Fruit fly (Drosophila melanogaster) whole organism, prepupa: ENCODE results near the gene CG31676.

Experiments
- dsx ChIP-seq: fragments of 200-800 bp; optimal IDR thresholded peaks from 3 replicates; lab custom pipeline; 2019; ENCODE audit warnings: missing biosample characterization, mild to moderate bottlenecking, missing genetic modification characterization, moderate library complexity; ENCODE audit not compliant: poor library complexity, severe bottlenecking
- esn ChIP-seq: fragments of 200-800 bp; sonication (Bioruptor generic); optimal IDR thresholded peaks from 2 replicates; lab custom pipeline; 2016; ENCODE audit warnings: missing biosample characterization, mild to moderate bottlenecking, missing genetic modification characterization, moderate library complexity

DNA sequence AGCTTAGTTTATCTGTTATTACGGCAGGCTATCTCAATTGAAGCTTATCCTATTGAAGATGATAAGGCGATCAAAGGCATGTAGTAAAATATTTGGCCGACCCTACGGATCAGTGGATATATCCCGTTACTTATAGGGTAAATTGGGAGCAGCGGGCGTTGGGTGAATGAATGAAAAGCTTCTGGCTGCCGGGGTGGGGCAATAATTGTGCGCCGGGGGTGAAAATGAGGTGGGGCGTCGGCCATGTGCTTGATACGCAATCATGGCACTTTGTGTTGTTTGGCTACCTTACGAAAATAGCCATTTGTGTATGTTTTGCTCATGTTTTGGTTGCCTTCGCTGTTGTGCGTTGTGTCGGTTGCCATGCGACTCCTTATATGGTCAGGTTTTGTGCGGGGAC, 38.7 kb upstream of the CG31676 start:
- TF ChIP-seq esn (GFP tag; lab: Kevin White, UChicago) (no peak), dsx (GFP tag; lab: Kevin White, UChicago) (no peak)
